Worm (Caenorhabditis elegans): ENCODE results near the gene ddn-3.
A peak's percentile ranks its signal among the peaks of the same experiment; 100 is the strongest.

Gene ddn-3

DNA sequence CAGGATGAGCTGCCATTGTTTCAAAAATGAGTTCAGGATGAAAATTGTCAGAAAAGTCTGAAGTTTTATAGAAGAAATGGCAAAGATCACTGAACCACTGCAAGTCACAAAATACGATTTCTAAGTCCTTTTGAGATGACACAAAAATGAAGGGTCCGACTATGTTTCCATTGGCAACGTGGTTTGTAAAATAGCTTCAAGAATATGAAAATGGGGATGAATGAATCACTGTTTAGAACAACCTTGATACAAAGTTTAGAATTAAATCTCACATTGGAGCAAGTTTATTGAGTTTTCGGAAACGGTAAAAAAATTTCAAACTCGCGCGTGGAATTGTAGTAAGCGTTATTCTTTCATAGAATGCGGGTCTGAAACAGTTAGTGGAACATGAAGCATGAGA, at the start of gene ddn-3:
ddn-3 (minus strand) TSS at position 101 of the 400 bp plus-strand sequence.
- no peak for TF ChIP-seq ztf-23 (GFP tag; IDR thresholded peaks at IDR 0.05)
- TF ChIP-seq T22C8.4 (GFP tag; IDR thresholded peaks at IDR 0.05), result no peak
- no peak for TF ChIP-seq ref-1 (GFP tag; conservative IDR thresholded peaks at IDR 0.05)
- no peak for TF ChIP-seq cog-1 (tag; optimal IDR thresholded peaks at IDR 0.05)
- TF ChIP-seq ztf-29 (GFP tag; IDR thresholded peaks at IDR 0.05), result no peak
- no peak for TF ChIP-seq med-1 (GFP tag; optimal IDR thresholded peaks at IDR 0.05; ENCODE audit: insufficient read depth)
- TF ChIP-seq klf-2 (GFP tag; conservative IDR thresholded peaks at IDR 0.05), result no peak
- no peak for TF ChIP-seq flt-1 (GFP tag; IDR thresholded peaks at IDR 0.05)
- no peak for TF ChIP-seq tab-1 (GFP tag; IDR thresholded peaks at IDR 0.05)

DNA sequence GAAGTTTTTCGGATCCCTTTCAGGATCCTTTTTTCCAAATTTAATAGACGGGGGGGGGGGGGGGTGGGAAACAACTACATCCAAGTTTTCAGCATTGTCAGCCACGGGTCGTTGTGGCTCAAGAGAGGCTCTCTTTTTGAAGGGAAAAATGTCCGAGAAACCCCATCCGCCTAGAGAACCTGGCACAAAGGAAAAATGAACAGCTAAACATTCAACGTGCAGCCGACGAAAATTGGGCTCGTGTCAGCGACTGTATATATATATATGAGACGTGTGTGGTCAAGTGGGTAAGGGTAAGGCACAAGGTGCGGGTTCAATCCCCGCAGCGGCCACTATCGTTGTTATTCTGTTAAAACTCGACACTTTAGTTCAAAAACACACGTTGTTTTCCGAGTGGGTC, 47.6 kb upstream of the ddn-3 start, which contains the start of gene Y49A3A.4:
Y49A3A.4 (minus strand) TSS at position 314 of the 400 bp plus-strand sequence.
- TF ChIP-seq ref-1 (GFP tag; conservative IDR thresholded peaks at IDR 0.05), result no peak
- no peak for TF ChIP-seq klf-2 (GFP tag; conservative IDR thresholded peaks at IDR 0.05)
- no peak for TF ChIP-seq flt-1 (GFP tag; IDR thresholded peaks at IDR 0.05)
- no peak for TF ChIP-seq ztf-29 (GFP tag; IDR thresholded peaks at IDR 0.05)
- no peak for TF ChIP-seq med-1 (GFP tag; optimal IDR thresholded peaks at IDR 0.05; ENCODE audit: insufficient read depth)
- no peak for TF ChIP-seq T22C8.4 (GFP tag; IDR thresholded peaks at IDR 0.05)
- TF ChIP-seq cog-1 (tag; optimal IDR thresholded peaks at IDR 0.05), result no peak
- TF ChIP-seq tab-1 (GFP tag; IDR thresholded peaks at IDR 0.05), result no peak

DNA sequence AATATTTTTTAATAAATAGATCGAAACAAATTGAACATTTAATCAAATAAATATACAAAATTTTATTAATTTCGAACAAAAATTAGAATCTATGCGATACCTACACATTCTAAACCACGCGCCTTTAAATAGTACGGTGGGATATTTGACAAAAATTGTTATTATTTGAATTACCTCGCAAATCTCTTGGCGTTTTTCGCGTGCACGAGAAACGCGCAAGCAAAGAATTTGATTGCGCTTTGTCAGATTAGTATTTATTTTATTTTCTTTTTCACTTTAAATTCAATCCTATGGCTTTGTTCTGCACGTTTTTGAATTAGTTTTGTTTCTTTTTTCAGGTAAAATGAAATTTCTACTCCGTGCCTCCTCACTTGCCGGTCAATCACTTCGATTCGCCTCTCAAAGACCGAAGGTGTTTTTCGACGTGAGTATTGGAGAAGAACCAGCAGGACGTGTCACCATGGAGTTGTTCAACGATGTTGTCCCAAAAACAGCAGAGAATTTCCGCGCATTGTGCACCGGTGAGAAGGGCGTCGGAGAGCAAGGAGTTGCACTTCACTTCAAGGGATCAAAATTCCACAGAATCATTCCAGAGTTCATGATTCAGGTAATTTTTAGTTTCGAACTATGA, 44.8 kb upstream of the ddn-3 start, which contains the start of gene cyn-1:
cyn-1 (plus strand) TSS at position 339 of the 631 bp plus-strand sequence.
- no peak for TF ChIP-seq tab-1 (GFP tag; IDR thresholded peaks at IDR 0.05)
- no peak for TF ChIP-seq med-1 (GFP tag; optimal IDR thresholded peaks at IDR 0.05; ENCODE audit: insufficient read depth)
- TF ChIP-seq ref-1 (GFP tag; conservative IDR thresholded peaks at IDR 0.05), result no peak
- TF ChIP-seq klf-2 (GFP tag; conservative IDR thresholded peaks at IDR 0.05), result no peak
- no peak for TF ChIP-seq ztf-29 (GFP tag; IDR thresholded peaks at IDR 0.05)
- TF ChIP-seq T22C8.4 (GFP tag; IDR thresholded peaks at IDR 0.05), result no peak
- TF ChIP-seq cog-1 (tag; optimal IDR thresholded peaks at IDR 0.05), result peak; percentile 2
- TF ChIP-seq flt-1 (GFP tag; IDR thresholded peaks at IDR 0.05), result 0 out of 2 replicates have a peak, but pooled peaks have one; percentile 34
- no peak for TF ChIP-seq ztf-23 (GFP tag; IDR thresholded peaks at IDR 0.05)

DNA sequence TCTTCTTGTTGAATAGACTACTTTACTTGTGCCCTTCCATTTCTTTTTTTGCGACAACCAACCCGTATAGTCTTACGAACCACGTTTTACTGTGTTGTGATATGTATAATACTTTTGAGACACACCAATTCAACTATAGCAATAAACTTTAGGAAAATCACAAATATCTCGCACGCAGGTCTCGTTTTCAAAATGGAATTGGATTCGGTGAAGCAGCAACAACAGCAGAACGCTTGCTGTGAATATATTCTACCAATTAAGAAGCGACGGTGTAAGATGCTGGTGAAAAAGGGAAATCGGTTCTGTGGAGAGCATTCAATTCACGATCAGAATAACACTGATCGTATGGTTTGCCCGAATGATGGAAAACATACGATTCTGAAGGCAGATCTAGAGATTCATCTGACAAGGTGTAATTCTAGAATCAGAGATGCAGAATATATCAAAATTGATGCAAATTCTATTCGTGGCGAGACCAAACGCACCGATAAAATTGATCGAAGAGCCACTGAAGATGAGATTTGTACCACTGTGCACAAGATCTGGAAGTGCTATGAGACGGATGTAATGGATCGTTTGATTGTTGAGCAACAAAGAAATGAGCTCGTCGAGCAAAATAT, 43.4 kb upstream of the ddn-3 start, which contains the start of gene Y49A3A.3:
Y49A3A.3 (plus strand) TSS at position 153 of the 620 bp plus-strand sequence.
- TF ChIP-seq flt-1 (GFP tag; IDR thresholded peaks at IDR 0.05) (no peak), ref-1 (GFP tag; conservative IDR thresholded peaks at IDR 0.05) (no peak), ztf-23 (GFP tag; IDR thresholded peaks at IDR 0.05) (no peak), klf-2 (GFP tag; conservative IDR thresholded peaks at IDR 0.05) (no peak), ztf-29 (GFP tag; IDR thresholded peaks at IDR 0.05) (no peak), tab-1 (GFP tag; IDR thresholded peaks at IDR 0.05) (no peak), cog-1 (tag; optimal IDR thresholded peaks at IDR 0.05) (no peak), med-1 (GFP tag; optimal IDR thresholded peaks at IDR 0.05; ENCODE audit: insufficient read depth) (no peak), T22C8.4 (GFP tag; IDR thresholded peaks at IDR 0.05) (no peak)

DNA sequence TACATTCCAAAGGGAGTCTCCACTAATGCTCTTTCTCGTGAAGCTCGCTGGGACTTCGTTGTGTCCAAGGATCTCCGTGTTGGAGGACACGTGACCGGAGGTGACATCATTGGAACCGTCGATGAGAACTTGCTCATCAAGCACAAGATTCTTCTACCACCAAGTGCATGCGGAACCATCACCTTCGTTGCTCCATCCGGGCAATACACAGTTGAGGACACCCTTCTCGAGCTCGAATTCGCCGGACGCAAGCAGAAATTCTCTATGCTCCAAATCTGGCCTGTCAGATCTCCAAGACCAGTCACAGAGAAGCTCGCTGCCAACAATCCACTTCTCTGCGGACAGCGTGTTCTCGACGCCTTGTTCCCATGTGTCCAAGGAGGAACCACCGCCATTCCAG, 41.0 kb upstream of the ddn-3 start:
- TF ChIP-seq flt-1 (GFP tag; IDR thresholded peaks at IDR 0.05) (0 out of 2 replicates have a peak, but pooled peaks have one; percentile 57), T22C8.4 (GFP tag; IDR thresholded peaks at IDR 0.05) (no peak)

DNA sequence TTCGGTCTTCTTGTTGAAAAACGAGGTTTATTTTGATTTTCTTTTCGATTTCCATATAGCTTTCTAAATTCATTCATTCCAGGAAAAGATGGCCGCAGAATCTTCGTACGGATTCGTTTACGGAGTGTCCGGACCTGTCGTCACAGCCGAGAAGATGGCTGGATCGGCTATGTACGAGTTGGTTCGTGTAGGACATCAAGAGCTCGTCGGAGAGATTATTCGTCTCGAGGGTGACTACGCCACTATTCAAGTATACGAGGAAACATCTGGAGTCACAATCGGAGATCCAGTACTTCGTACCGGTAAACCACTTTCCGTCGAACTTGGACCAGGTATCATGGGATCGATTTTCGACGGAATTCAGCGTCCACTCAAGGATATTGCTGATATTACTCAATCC, 40.6 kb upstream of the ddn-3 start, which contains the start of gene vha-13:
vha-13 (plus strand) TSS at position 81 of the 400 bp plus-strand sequence.
- no peak for TF ChIP-seq med-1 (GFP tag; optimal IDR thresholded peaks at IDR 0.05; ENCODE audit: insufficient read depth)
- TF ChIP-seq ref-1 (GFP tag; conservative IDR thresholded peaks at IDR 0.05), result no peak
- no peak for TF ChIP-seq flt-1 (GFP tag; IDR thresholded peaks at IDR 0.05)
- no peak for TF ChIP-seq tab-1 (GFP tag; IDR thresholded peaks at IDR 0.05)
- TF ChIP-seq T22C8.4 (GFP tag; IDR thresholded peaks at IDR 0.05), result no peak
- TF ChIP-seq klf-2 (GFP tag; conservative IDR thresholded peaks at IDR 0.05), result no peak
- no peak for TF ChIP-seq ztf-23 (GFP tag; IDR thresholded peaks at IDR 0.05)

DNA sequence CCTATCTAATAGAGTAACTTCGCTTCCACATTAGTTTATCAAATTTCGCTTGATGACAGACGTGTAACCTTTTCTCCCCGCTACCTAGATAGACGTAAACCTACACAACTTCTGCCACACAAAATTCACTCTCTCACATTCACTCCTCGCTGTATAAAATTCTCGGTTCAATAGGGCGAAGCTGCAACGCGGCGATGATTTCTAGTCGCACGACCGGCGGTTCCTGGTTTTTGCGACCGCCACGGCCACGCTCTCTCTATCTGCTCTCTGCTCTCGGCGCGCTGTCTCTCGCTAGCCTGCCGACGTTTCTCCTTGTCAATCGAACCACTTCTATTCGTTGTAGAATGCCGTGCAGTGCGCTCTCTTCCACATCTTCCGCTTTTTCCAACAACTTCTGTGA, 39.9 kb upstream of the ddn-3 start:
- no peak for TF ChIP-seq med-1 (GFP tag; optimal IDR thresholded peaks at IDR 0.05; ENCODE audit: insufficient read depth)
- TF ChIP-seq flt-1 (GFP tag; IDR thresholded peaks at IDR 0.05), result peak; percentile 35; the same call in 1 of the 2 replicates

DNA sequence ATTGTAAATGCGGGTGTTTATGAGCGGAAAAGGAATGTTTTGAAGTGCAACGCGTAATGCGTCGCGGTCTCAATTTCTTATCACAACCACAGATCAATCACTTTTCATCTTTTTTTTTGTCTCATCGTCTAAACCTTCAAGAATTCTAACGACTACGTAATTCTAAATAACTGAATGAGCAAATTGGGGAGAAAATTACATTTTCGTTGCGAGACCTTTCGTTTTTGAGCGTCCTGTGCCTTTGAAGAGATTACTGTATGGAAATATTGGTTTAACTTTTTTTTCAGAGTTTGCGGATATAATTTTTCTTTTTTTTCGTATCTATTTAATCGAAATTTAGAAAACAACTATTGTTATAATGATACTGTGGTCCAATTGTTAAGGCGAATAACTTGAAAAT, 39.5 kb upstream of the ddn-3 start:
- TF ChIP-seq flt-1 (GFP tag; IDR thresholded peaks at IDR 0.05), result no peak
- no peak for TF ChIP-seq med-1 (GFP tag; optimal IDR thresholded peaks at IDR 0.05; ENCODE audit: insufficient read depth)
- TF ChIP-seq klf-2 (GFP tag; conservative IDR thresholded peaks at IDR 0.05), result no peak
- TF ChIP-seq ztf-29 (GFP tag; IDR thresholded peaks at IDR 0.05), result no peak
- no peak for TF ChIP-seq ztf-23 (GFP tag; IDR thresholded peaks at IDR 0.05)

DNA sequence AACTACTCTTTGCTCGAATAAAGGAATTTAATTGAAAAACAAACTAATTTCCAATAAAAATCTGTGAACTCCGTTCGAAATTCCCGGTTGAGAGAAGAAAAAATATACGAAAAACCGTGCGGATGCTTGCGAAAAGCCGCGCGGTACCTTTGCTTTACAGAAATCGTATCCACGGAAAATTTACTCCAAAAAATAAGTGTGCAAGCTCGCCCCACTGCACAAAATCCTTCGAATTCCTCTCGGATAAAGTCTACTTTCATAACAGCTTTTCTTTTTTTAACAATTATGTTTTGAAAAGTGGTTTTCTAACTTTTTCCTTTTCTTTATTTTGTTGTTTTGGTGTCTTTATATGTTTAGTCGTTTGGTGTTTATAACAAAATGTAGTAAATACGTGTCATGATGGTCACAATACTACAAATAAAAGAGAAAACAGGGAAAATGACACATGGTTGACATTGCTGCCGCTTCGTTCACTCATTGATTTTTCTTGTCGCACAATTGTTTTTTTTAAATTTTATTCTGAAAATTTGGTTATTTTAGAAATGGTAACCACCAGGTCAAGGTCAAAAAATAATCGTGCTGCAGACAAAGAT, 36.3 kb upstream of the ddn-3 start, which contains the start of gene cept-2:
cept-2 (plus strand) TSS at position 533 of the 593 bp plus-strand sequence.
- TF ChIP-seq cog-1 (tag; optimal IDR thresholded peaks at IDR 0.05) (peak; percentile 84), klf-2 (GFP tag; conservative IDR thresholded peaks at IDR 0.05) (0 out of 2 replicates have a peak, but pooled peaks have one; percentile 54), T22C8.4 (GFP tag; IDR thresholded peaks at IDR 0.05) (no peak), flt-1 (GFP tag; IDR thresholded peaks at IDR 0.05) (peak; percentile 78), ref-1 (GFP tag; conservative IDR thresholded peaks at IDR 0.05) (no peak), tab-1 (GFP tag; IDR thresholded peaks at IDR 0.05) (no peak), ztf-23 (GFP tag; IDR thresholded peaks at IDR 0.05) (peak; percentile 77), ztf-29 (GFP tag; IDR thresholded peaks at IDR 0.05) (no peak), med-1 (GFP tag; optimal IDR thresholded peaks at IDR 0.05; ENCODE audit: insufficient read depth) (no peak)
